Fruit fly (Drosophila melanogaster) whole organism, embryonic: ENCODE measurements around the gene CG8671.
A peak's percentile ranks its signal among the peaks of the same experiment; 100 is the strongest.

ENCODE experiments used
- CG10147 ChIP-seq: fragments of 200-800 bp; sonication (Bioruptor generic); optimal IDR thresholded peaks from 2 replicates; lab custom pipeline; 2019; ENCODE audit warnings: missing biosample characterization, mild to moderate bottlenecking, missing genetic modification characterization, moderate library complexity
- CG10366 ChIP-seq: fragments of 200-800 bp; sonication (Bioruptor generic); IDR thresholded peaks from 2 replicates; pipeline ENCODE4 v1.3.6; 2022; ENCODE audit warnings: missing biosample characterization, missing genetic modification characterization
- CG13287 ChIP-seq: fragments of 200-800 bp; sonication (Bioruptor generic); IDR thresholded peaks from 2 replicates; pipeline ENCODE4 v1.3.6; 2022; ENCODE audit warnings: missing biosample characterization, missing genetic modification characterization; ENCODE audit not compliant: partially characterized antibody
- CG13894 ChIP-seq: fragments of 200-800 bp; sonication (Bioruptor generic); optimal IDR thresholded peaks from 3 replicates; lab custom pipeline; 2018; ENCODE audit warnings: missing biosample characterization, mild to moderate bottlenecking, missing genetic modification characterization, moderate library complexity
- CG14050 ChIP-seq: fragments of 200-800 bp; sonication (Bioruptor generic); IDR thresholded peaks from 3 replicates; pipeline ENCODE4 v1.3.6; 2022; ENCODE audit warnings: missing biosample characterization, missing genetic modification characterization
- CG14667 ChIP-seq: fragments of 200-800 bp; sonication (Bioruptor generic); IDR thresholded peaks from 2 replicates; pipeline ENCODE4 v1.3.6; 2022; ENCODE audit warnings: missing biosample characterization, missing genetic modification characterization
- CG15073 ChIP-seq: fragments of 200-800 bp; sonication (Bioruptor generic); optimal IDR thresholded peaks from 2 replicates; lab custom pipeline; 2016; ENCODE audit warnings: missing biosample characterization, missing genetic modification characterization
- CG17328 ChIP-seq: fragments of 200-800 bp; sonication (Bioruptor generic); IDR thresholded peaks from 2 replicates; pipeline ENCODE4 v1.3.6; 2022; ENCODE audit warnings: missing biosample characterization, missing genetic modification characterization
- CG18011 ChIP-seq: fragments of 200-800 bp; sonication (Bioruptor generic); optimal IDR thresholded peaks from 2 replicates; lab custom pipeline; 2017; ENCODE audit warnings: missing biosample characterization, missing genetic modification characterization, mild to moderate bottlenecking, moderate library complexity, missing genotype
- CG1832 ChIP-seq: fragments of 200-800 bp; sonication (Bioruptor generic); optimal IDR thresholded peaks from 2 replicates; lab custom pipeline; 2017; ENCODE audit warnings: missing biosample characterization, mild to moderate bottlenecking, missing genetic modification characterization, inconsistent platforms
- CG3726 ChIP-seq: fragments of 200-800 bp; sonication (Bioruptor generic); IDR thresholded peaks from 3 replicates; pipeline ENCODE4, ENCODE4 v1.3.6; 2022; ENCODE audit warnings: missing biosample characterization, missing genetic modification characterization
- CG4328 ChIP-seq: fragments of 200-800 bp; sonication (Bioruptor generic); optimal IDR thresholded peaks from 3 replicates; lab custom pipeline; 2017; ENCODE audit warnings: missing biosample characterization, missing genetic modification reagents, missing genetic modification characterization
- CG4404 ChIP-seq: fragments of 200-800 bp; sonication (Bioruptor generic); IDR thresholded peaks from 2 replicates; pipeline ENCODE4 v1.3.6; 2022; ENCODE audit warnings: missing biosample characterization, missing genetic modification characterization
- CG6272 ChIP-seq: fragments of 200-800 bp; sonication (Bioruptor generic); IDR thresholded peaks from 2 replicates; pipeline ENCODE4 v1.3.6; 2022; ENCODE audit warnings: missing biosample characterization, missing genetic modification characterization
- CG6854 ChIP-seq: fragments of 200-800 bp; sonication (Bioruptor generic); optimal IDR thresholded peaks from 3 replicates; lab custom pipeline; 2017; ENCODE audit warnings: missing biosample characterization, mild to moderate bottlenecking, missing genetic modification characterization
- CG7271 ChIP-seq: fragments of 200-800 bp; sonication (Bioruptor generic); optimal IDR thresholded peaks from 2 replicates; lab custom pipeline; 2018; ENCODE audit warnings: missing biosample characterization, mild to moderate bottlenecking, missing genetic modification characterization, moderate library complexity
- CG7839 ChIP-seq: fragments of 200-800 bp; sonication (Bioruptor generic); optimal IDR thresholded peaks from 3 replicates; lab custom pipeline; 2018; ENCODE audit warnings: missing biosample characterization, mild to moderate bottlenecking, missing genetic modification characterization, moderate library complexity
- CG8290 ChIP-seq, 3 experiments: fragments of 200-800 bp; sonication (Bioruptor generic); optimal IDR thresholded peaks; 2 replicates each; lab custom pipeline; 2016 to 2019; ENCODE audit warnings: missing biosample characterization in 3 of 3, missing genetic modification characterization in 3 of 3, mild to moderate bottlenecking in 2 of 3, moderate library complexity in 1 of 3
- CG9727 ChIP-seq: fragments of 200-800 bp; sonication (Bioruptor generic); optimal IDR thresholded peaks from 3 replicates; lab custom pipeline; 2017; ENCODE audit warnings: missing biosample characterization, mild to moderate bottlenecking, missing genetic modification characterization
- Dip2 ChIP-seq: fragments of 200-800 bp; sonication (Bioruptor generic); IDR thresholded peaks from 2 replicates; pipeline ENCODE4 v1.3.6; 2022; ENCODE audit warnings: missing biosample characterization, missing genetic modification characterization
- E2f2 ChIP-seq: fragments of 200-800 bp; sonication (Bioruptor generic); IDR thresholded peaks from 2 replicates; pipeline ENCODE4 v1.3.6; 2022; ENCODE audit warnings: missing biosample characterization, missing genetic modification characterization
- Fer2 ChIP-seq: fragments of 200-800 bp; sonication (Bioruptor generic); optimal IDR thresholded peaks from 2 replicates; lab custom pipeline; 2018; ENCODE audit warnings: missing biosample characterization, mild to moderate bottlenecking, missing genetic modification characterization, moderate library complexity
- H2.0 ChIP-seq: fragments of 200-800 bp; sonication (Bioruptor generic); IDR thresholded peaks from 2 replicates; pipeline ENCODE4 v1.3.6; 2022; ENCODE audit warnings: missing biosample characterization, missing genetic modification characterization
- Med ChIP-seq: fragments of 200-800 bp; sonication (Bioruptor generic); peaks from one replicate; lab custom pipeline; 2016; ENCODE audit warnings: missing biosample characterization, missing genetic modification characterization, mild to moderate bottlenecking, inconsistent platforms, moderate library complexity
- Mrtf ChIP-seq: fragments of 200-800 bp; sonication (Bioruptor generic); IDR thresholded peaks from 3 replicates; pipeline ENCODE4 v1.3.6; 2022; ENCODE audit warnings: missing biosample characterization, missing genetic modification characterization
- Myb ChIP-seq: fragments of 200-800 bp; sonication (Bioruptor generic); optimal IDR thresholded peaks from 2 replicates; lab custom pipeline; 2016; ENCODE audit warnings: missing biosample characterization, missing genetic modification characterization
- NFAT ChIP-seq: fragments of 200-800 bp; sonication (Bioruptor generic); IDR thresholded peaks from 2 replicates; pipeline ENCODE4 v1.3.6; 2022; ENCODE audit warnings: missing biosample characterization, missing genetic modification characterization
- PHDP ChIP-seq: fragments of 200-800 bp; sonication (Bioruptor generic); optimal IDR thresholded peaks from 3 replicates; lab custom pipeline; 2018; ENCODE audit warnings: missing biosample characterization, mild to moderate bottlenecking, missing genetic modification characterization, moderate library complexity
- Poxn ChIP-seq: fragments of 200-800 bp; sonication (Bioruptor generic); IDR thresholded peaks from 2 replicates; pipeline ENCODE4 v1.3.6; 2022; ENCODE audit warnings: missing biosample characterization, missing genetic modification characterization
- bowl ChIP-seq: fragments of 200-800 bp; sonication (Bioruptor generic); IDR thresholded peaks from 2 replicates; pipeline ENCODE4 v1.3.6; 2022; ENCODE audit warnings: missing biosample characterization, missing genetic modification characterization
- dan ChIP-seq: fragments of 200-800 bp; sonication (Bioruptor generic); IDR thresholded peaks from 2 replicates; pipeline ENCODE4 v1.3.6; 2022; ENCODE audit warnings: missing biosample characterization, missing genetic modification characterization
- danr ChIP-seq: fragments of 200-800 bp; sonication (Bioruptor generic); IDR thresholded peaks from 2 replicates; pipeline ENCODE4 v1.3.6; 2022; ENCODE audit warnings: missing biosample characterization, missing genetic modification characterization
- emc ChIP-seq: fragments of 200-800 bp; sonication (Bioruptor generic); optimal IDR thresholded peaks from 2 replicates; lab custom pipeline; 2016; ENCODE audit warnings: missing biosample characterization, missing genetic modification characterization
- esg ChIP-seq: fragments of 200-800 bp; sonication (Bioruptor generic); conservative IDR thresholded peaks from 2 replicates; pipeline ENCODE4 v1.3.6; 2022; ENCODE audit warnings: missing biosample characterization, missing genetic modification characterization
- eyg ChIP-seq: fragments of 200-800 bp; sonication (Bioruptor generic); optimal IDR thresholded peaks from 3 replicates; lab custom pipeline; 2016; ENCODE audit warnings: missing biosample characterization, missing genetic modification characterization
- gfzf ChIP-seq: fragments of 200-800 bp; sonication (Bioruptor generic); optimal IDR thresholded peaks from 2 replicates; lab custom pipeline; 2016; ENCODE audit warnings: missing biosample characterization, mild to moderate bottlenecking, missing genetic modification characterization, moderate library complexity
- gsb ChIP-seq: fragments of 200-800 bp; sonication (Bioruptor generic); IDR thresholded peaks from 2 replicates; pipeline ENCODE4 v1.3.6; 2022; ENCODE audit warnings: missing biosample characterization, missing genetic modification characterization
- ind ChIP-seq: fragments of 200-800 bp; sonication (Bioruptor generic); optimal IDR thresholded peaks from 3 replicates; lab custom pipeline; 2016; ENCODE audit warnings: missing biosample characterization, missing genetic modification characterization
- jing ChIP-seq: fragments of 200-800 bp; sonication (Bioruptor generic); optimal IDR thresholded peaks from 2 replicates; lab custom pipeline; 2018; ENCODE audit warnings: missing biosample characterization, mild to moderate bottlenecking, missing genetic modification characterization
- mam ChIP-seq: fragments of 200-800 bp; sonication (Bioruptor generic); optimal IDR thresholded peaks from 3 replicates; lab custom pipeline; 2016; ENCODE audit warnings: missing biosample characterization, missing genetic modification characterization
- oc ChIP-seq: fragments of 200-800 bp; sonication (Bioruptor generic); optimal IDR thresholded peaks from 2 replicates; lab custom pipeline; 2018; ENCODE audit warnings: missing biosample characterization, mild to moderate bottlenecking, missing genetic modification characterization, moderate library complexity
- odd ChIP-seq: fragments of 200-800 bp; sonication (Bioruptor generic); optimal IDR thresholded peaks from 2 replicates; lab custom pipeline; 2017; ENCODE audit warnings: missing biosample characterization, mild to moderate bottlenecking, missing genetic modification characterization
- pnt ChIP-seq: fragments of 200-800 bp; sonication (Bioruptor generic); optimal IDR thresholded peaks from 3 replicates; lab custom pipeline; 2016; ENCODE audit warnings: missing biosample characterization, missing genetic modification characterization
- shn ChIP-seq: fragments of 200-800 bp; sonication (Bioruptor generic); optimal IDR thresholded peaks from 3 replicates; lab custom pipeline; 2016; ENCODE audit warnings: missing biosample characterization, missing genetic modification characterization
- slp2 ChIP-seq: fragments of 200-800 bp; sonication (Bioruptor generic); optimal IDR thresholded peaks from 2 replicates; lab custom pipeline; 2016; ENCODE audit warnings: missing biosample characterization, missing genetic modification characterization
- sqz ChIP-seq: fragments of 200-800 bp; sonication (Bioruptor generic); optimal IDR thresholded peaks from 3 replicates; lab custom pipeline; 2018; ENCODE audit warnings: missing biosample characterization, mild to moderate bottlenecking, missing genetic modification characterization
- tgo ChIP-seq: fragments of 200-800 bp; sonication (Bioruptor generic); IDR thresholded peaks from 3 replicates; pipeline ENCODE4 v1.3.6; 2022; ENCODE audit warnings: missing biosample characterization, missing genetic modification characterization
- twi ChIP-seq: fragments of 200-800 bp; optimal IDR thresholded peaks from 2 replicates; lab custom pipeline; 2019; ENCODE audit warnings: missing biosample characterization, mild to moderate bottlenecking, missing genetic modification characterization, moderate library complexity
- unpg ChIP-seq: fragments of 200-800 bp; sonication (Bioruptor generic); optimal IDR thresholded peaks from 3 replicates; lab custom pipeline; 2018; ENCODE audit warnings: missing biosample characterization, mild to moderate bottlenecking, missing genetic modification characterization, moderate library complexity
- yki ChIP-seq: fragments of >200 bp; optimal IDR thresholded peaks from 3 replicates; lab custom pipeline; 2018
- zf30C ChIP-seq: fragments of 200-800 bp; sonication (Bioruptor generic); optimal IDR thresholded peaks from 3 replicates; lab custom pipeline; 2018; ENCODE audit warnings: missing biosample characterization, mild to moderate bottlenecking, missing genetic modification characterization

CG8671 gene

DNA sequence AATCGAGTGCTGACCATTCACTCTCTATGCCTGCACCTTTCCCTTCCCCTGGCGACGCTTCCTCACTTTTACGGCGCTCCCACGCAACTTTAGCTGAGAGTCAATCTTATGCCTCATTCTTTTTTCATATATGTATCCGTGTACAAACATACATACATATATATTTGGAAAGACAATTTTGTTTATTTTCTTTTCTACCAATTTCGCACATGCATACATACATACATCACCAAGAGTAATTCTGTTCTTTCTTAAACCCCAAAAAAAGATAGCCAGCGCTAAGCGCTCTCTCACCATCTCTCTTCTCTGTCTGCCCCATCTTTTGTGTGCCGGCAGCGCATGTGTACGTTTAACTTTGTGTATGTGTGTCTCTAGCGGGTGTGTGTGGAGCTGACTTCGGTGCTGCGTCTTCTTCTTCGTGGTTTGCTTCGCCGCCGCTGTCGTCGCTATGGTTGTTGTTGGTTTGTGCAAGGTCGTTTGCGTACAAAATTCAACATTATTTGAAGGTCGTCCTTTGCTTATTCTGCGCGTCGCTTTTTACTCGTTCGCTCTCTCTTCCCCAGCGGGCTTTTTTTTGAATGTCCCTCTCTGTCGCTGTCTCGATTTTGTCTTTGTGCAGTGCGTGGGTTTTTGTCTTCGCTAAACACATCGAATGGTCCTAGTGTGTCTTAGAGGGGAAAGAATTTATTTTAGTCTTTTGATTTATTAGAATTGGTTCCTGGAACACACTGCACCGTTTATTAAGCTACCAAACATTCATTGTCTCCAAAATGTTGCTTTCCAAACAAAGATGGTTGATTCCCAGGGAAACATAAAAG is 12.0 kb upstream of the CG8671 start (continued):
- TF ChIP-seq odd (no peak), E2f2 (GFP tag; lab: Robert Waterston, UW) (peak; percentile 36; the same call in 1 of the 2 replicates), CG1832 (GFP tag; lab: Kevin White, UChicago) (no peak), esg (no peak), Dip2 (GFP tag; lab: Robert Waterston, UW) (no peak), Mrtf (GFP tag; lab: Robert Waterston, UW) (no peak), Fer2 (tag; lab: Kevin White, UChicago) (no peak), H2.0 (GFP tag; lab: Robert Waterston, UW) (no peak), CG10147 (GFP tag; lab: Kevin White, UChicago) (no peak), Poxn (GFP tag; lab: Robert Waterston, UW) (no peak), oc (tag; lab: Kevin White, UChicago) (no peak), mam (GFP tag; lab: Kevin White, UChicago) (no peak), CG13894 (tag; lab: Kevin White, UChicago) (peak; percentile 25), unpg (GFP tag; lab: Kevin White, UChicago) (no peak), CG3726 (GFP tag; lab: Robert Waterston, UW) (no peak), CG17328 (no peak), CG10366 (GFP tag; lab: Robert Waterston, UW) (no peak), CG7839 (tag; lab: Kevin White, UChicago) (no peak), pnt (GFP tag; lab: Kevin White, UChicago) (no peak), CG4404 (GFP tag; lab: Robert Waterston, UW) (no peak), CG14050 (GFP tag; lab: Robert Waterston, UW) (no peak), gsb (GFP tag; lab: Robert Waterston, UW) (no peak), CG15073 (GFP tag; lab: Kevin White, UChicago) (no peak), dan (GFP tag; lab: Robert Waterston, UW) (no peak), NFAT (GFP tag; lab: Robert Waterston, UW) (no peak), yki (lab: Kevin White, UChicago) (no peak), ind (no peak), CG18011 (no peak), Med (GFP tag; lab: Kevin White, UChicago) (peak; percentile 43), CG14667 (GFP tag; lab: Robert Waterston, UW) (no peak), PHDP (no peak), eyg (GFP tag; lab: Kevin White, UChicago) (no peak), CG6854 (GFP tag; lab: Kevin White, UChicago) (no peak), twi (peak; percentile 11), shn (GFP tag; lab: Kevin White, UChicago) (no peak), slp2 (no peak), gfzf (GFP tag; lab: Kevin White, UChicago) (no peak), CG6272 (GFP tag; lab: Robert Waterston, UW) (no peak), CG4328 (no peak), sqz (GFP tag; lab: Kevin White, UChicago) (peak; percentile 55), jing (GFP tag; lab: Kevin White, UChicago) (no peak), bowl (GFP tag; lab: Robert Waterston, UW) (peak; percentile 34; the same call in 1 of the 2 replicates), danr (GFP tag; lab: Robert Waterston, UW) (no peak), tgo (GFP tag; lab: Robert Waterston, UW) (no peak), CG9727 (GFP tag; lab: Kevin White, UChicago) (no peak), Myb (no peak), zf30C (GFP tag; lab: Kevin White, UChicago) (no peak), CG7271 (tag; lab: Kevin White, UChicago) (no peak), CG8290 (GFP tag; optimal IDR thresholded peaks at IDR 0.05; lab: Kevin White, UChicago) (peak; percentile 11), CG8290 (tag; optimal IDR thresholded peaks at IDR 0.05; lab: Kevin White, UChicago) (no peak), emc (GFP tag; lab: Kevin White, UChicago) (no peak), CG13287 (GFP tag; lab: Robert Waterston, UW) (peak; percentile 56; the same call in 1 of the 2 replicates)
